Worm (Caenorhabditis elegans) whole organism, early embryonic: Measurements from ENCODE around the gene Y7A5A.1.

Experiments
- B0310.2 ChIP-seq: sonication (generic microtip); optimal IDR thresholded peaks from 2 replicates; lab custom pipeline; 2016; ENCODE audit warnings: mild to moderate bottlenecking, missing genetic modification characterization, missing compliant biosample characterization
- F13C5.2 ChIP-seq: sonication (generic microtip); optimal IDR thresholded peaks from 2 replicates; lab custom pipeline; 2017; ENCODE audit warnings: mild to moderate bottlenecking, missing genetic modification characterization, inconsistent platforms, missing compliant biosample characterization
- aly-1 ChIP-seq: sonication (generic microtip); optimal IDR thresholded peaks from 2 replicates; lab custom pipeline; 2016; ENCODE audit warnings: missing genetic modification characterization, missing compliant biosample characterization
- ama-1 ChIP-seq: fragments of 150-350 bp; optimal IDR thresholded peaks from 2 replicates; lab custom pipeline; 2014
- ceh-13 ChIP-seq: fragments of 200-800 bp; sonication (Bioruptor generic); optimal IDR thresholded peaks from 2 replicates; lab custom pipeline; 2018; ENCODE audit warnings: mild to moderate bottlenecking, missing genetic modification characterization, missing compliant biosample characterization
- ceh-36 ChIP-seq: sonication (generic microtip); optimal IDR thresholded peaks from 2 replicates; lab custom pipeline; 2016; ENCODE audit warnings: missing genetic modification characterization, inconsistent platforms, missing compliant biosample characterization
- ets-7 ChIP-seq: sonication (generic microtip); optimal IDR thresholded peaks from 2 replicates; lab custom pipeline; 2016; ENCODE audit warnings: missing genotype, missing genetic modification characterization, missing compliant biosample characterization
- flt-1 ChIP-seq: fragments of 200-800 bp; sonication (Bioruptor generic); IDR thresholded peaks from 2 replicates; pipeline ENCODE4 v1.3.6; 2022; ENCODE audit warnings: missing genetic modification characterization, missing compliant biosample characterization
- hmbx-1 ChIP-seq: sonication (generic microtip); optimal IDR thresholded peaks from 2 replicates; lab custom pipeline; 2016; ENCODE audit warnings: mild to moderate bottlenecking, missing genetic modification characterization, missing compliant biosample characterization
- hmg-4 ChIP-seq: fragments of 200-800 bp; sonication (Bioruptor generic); optimal IDR thresholded peaks from 2 replicates; lab custom pipeline; 2018; ENCODE audit warnings: mild to moderate bottlenecking, missing genetic modification characterization, missing compliant biosample characterization
- hnd-1 ChIP-seq: sonication (generic microtip); optimal IDR thresholded peaks from 2 replicates; lab custom pipeline; 2016; ENCODE audit warnings: missing genetic modification characterization, missing compliant biosample characterization
- pes-1 ChIP-seq: fragments of 200-800 bp; sonication (Bioruptor generic); IDR thresholded peaks from 2 replicates; pipeline ENCODE4 v1.3.6; 2022; ENCODE audit warnings: missing genetic modification reagents, missing genetic modification characterization, missing compliant biosample characterization
- scrt-1 ChIP-seq: fragments of 200-800 bp; sonication (Bioruptor generic); IDR thresholded peaks from 2 replicates; pipeline ENCODE4 v1.3.6; 2022; ENCODE audit warnings: missing genetic modification characterization, missing compliant biosample characterization
- sea-1 ChIP-seq: fragments of 200-800 bp; sonication (Bioruptor generic); conservative IDR thresholded peaks from 2 replicates; pipeline ENCODE4 v1.3.6; 2022; ENCODE audit warnings: missing genetic modification characterization, missing compliant biosample characterization
- tbx-11 ChIP-seq: fragments of 200-800 bp; sonication (Bioruptor generic); IDR thresholded peaks from 2 replicates; pipeline ENCODE4 v1.3.6; 2022; ENCODE audit warnings: missing genetic modification characterization, missing compliant biosample characterization
- tbx-37 ChIP-seq: fragments of 200-800 bp; sonication (Bioruptor generic); conservative IDR thresholded peaks from 2 replicates; pipeline ENCODE4 v1.3.6; 2022; ENCODE audit warnings: missing genetic modification reagents, missing genetic modification characterization, missing compliant biosample characterization
- tra-4 ChIP-seq: sonication (generic microtip); optimal IDR thresholded peaks from 2 replicates; lab custom pipeline; 2017; ENCODE audit warnings: missing genetic modification characterization, missing compliant biosample characterization

Gene Y7A5A.1

DNA sequence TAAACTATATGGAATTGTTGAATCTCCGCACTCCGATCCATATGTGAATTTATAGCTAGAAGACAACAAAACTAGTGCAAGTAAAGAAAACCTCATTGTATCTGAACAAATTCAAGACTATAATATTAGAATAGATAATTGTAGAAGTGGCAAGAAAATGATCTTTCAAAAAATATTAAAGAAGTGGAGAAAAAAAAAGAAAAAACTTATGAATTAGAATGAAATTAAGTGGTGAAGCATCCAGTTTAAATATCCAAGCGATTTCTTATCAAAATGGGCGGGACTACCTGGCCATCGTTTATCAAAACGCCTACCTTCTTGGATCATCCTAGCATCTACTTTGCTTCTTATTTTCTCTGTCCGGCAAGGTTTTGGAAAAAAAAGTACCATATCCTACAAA, 14.1 kb downstream of the Y7A5A.1 start, which contains the start of gene wrt-4:
TSS of gene wrt-4 (minus strand) at position 101 of the 400 bp plus-strand sequence.
- no peak for TF ChIP-seq F13C5.2 (tag; lab: Kevin White, UChicago)
- no peak for TF ChIP-seq ceh-13 (GFP tag; lab: Kevin White, UChicago)
- TF ChIP-seq tra-4 (tag; lab: Kevin White, UChicago), result no peak

ce11 chrX:15751245-15751644, 20.0 kb downstream of the Y7A5A.1 start:
- TF ChIP-seq tbx-11 (GFP tag; lab: Robert Waterston, UW) (no peak), ceh-13 (GFP tag; lab: Kevin White, UChicago) (no peak), hnd-1 (no peak), hmg-4 (GFP tag; lab: Kevin White, UChicago) (no peak), ets-7 (tag; lab: Kevin White, UChicago) (no peak), B0310.2 (tag; lab: Kevin White, UChicago) (no peak), sea-1 (GFP tag; lab: Robert Waterston, UW) (no peak)

- no peak for TF ChIP-seq ama-1 (lab: Kevin White, UChicago)
- TF ChIP-seq aly-1 (tag; lab: Kevin White, UChicago), result no peak
Measured at ce11 chrX:15747814-15748213, 23.5 kb downstream of the Y7A5A.1 start.

ce11 chrX:15746705-15747104, 24.6 kb downstream of the Y7A5A.1 start, which contains the start of gene srxa-9:
srxa-9 (plus strand) TSS chrX:15747005.
- TF ChIP-seq sea-1 (GFP tag; lab: Robert Waterston, UW) (no peak), aly-1 (tag; lab: Kevin White, UChicago) (no peak), ama-1 (lab: Kevin White, UChicago) (no peak), hnd-1 (no peak), ets-7 (tag; lab: Kevin White, UChicago) (no peak), pes-1 (GFP tag; lab: Robert Waterston, UW) (no peak), F13C5.2 (tag; lab: Kevin White, UChicago) (no peak), flt-1 (GFP tag; lab: Robert Waterston, UW) (no peak), hmbx-1 (tag; lab: Kevin White, UChicago) (no peak), scrt-1 (GFP tag; lab: Robert Waterston, UW) (no peak), B0310.2 (tag; lab: Kevin White, UChicago) (no peak), tbx-37 (GFP tag; lab: Robert Waterston, UW) (no peak), tbx-11 (GFP tag; lab: Robert Waterston, UW) (no peak), hmg-4 (GFP tag; lab: Kevin White, UChicago) (no peak), ceh-13 (GFP tag; lab: Kevin White, UChicago) (no peak), ceh-36 (no peak), tra-4 (tag; lab: Kevin White, UChicago) (no peak)

DNA sequence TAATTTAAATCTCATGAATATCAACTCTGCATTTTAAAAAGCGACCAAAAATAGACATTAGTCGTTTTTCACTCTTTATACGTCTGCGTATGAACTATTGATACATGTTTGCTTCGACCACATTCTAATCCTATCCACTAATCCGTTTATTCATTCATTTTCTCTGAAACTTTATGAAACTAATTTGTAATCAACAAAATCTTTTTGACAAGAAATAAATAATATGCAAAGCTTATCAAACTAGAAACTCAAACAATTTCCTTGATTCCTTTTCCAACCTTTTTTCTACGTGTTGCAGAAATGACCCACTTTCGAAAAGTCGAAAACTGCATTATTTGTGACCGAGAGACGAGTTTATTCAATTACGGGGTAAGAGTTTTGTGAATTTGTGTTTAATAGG, 29.0 kb downstream of the Y7A5A.1 start, which contains the start of gene nhr-255:
TSS of gene nhr-255 (plus strand) at position 301 of the 400 bp plus-strand sequence.
- TF ChIP-seq aly-1 (tag; lab: Kevin White, UChicago), result no peak
- no peak for TF ChIP-seq sea-1 (GFP tag; lab: Robert Waterston, UW)
- no peak for TF ChIP-seq scrt-1 (GFP tag; lab: Robert Waterston, UW)
- no peak for TF ChIP-seq pes-1 (GFP tag; lab: Robert Waterston, UW)
- no peak for TF ChIP-seq tbx-11 (GFP tag; lab: Robert Waterston, UW)
- TF ChIP-seq hnd-1, result no peak
- no peak for TF ChIP-seq ets-7 (tag; lab: Kevin White, UChicago)
- no peak for TF ChIP-seq F13C5.2 (tag; lab: Kevin White, UChicago)
- no peak for TF ChIP-seq tra-4 (tag; lab: Kevin White, UChicago)
- no peak for TF ChIP-seq tbx-37 (GFP tag; lab: Robert Waterston, UW)
- no peak for TF ChIP-seq ama-1 (lab: Kevin White, UChicago)
- TF ChIP-seq ceh-13 (GFP tag; lab: Kevin White, UChicago), result no peak
- TF ChIP-seq hmbx-1 (tag; lab: Kevin White, UChicago), result no peak

DNA sequence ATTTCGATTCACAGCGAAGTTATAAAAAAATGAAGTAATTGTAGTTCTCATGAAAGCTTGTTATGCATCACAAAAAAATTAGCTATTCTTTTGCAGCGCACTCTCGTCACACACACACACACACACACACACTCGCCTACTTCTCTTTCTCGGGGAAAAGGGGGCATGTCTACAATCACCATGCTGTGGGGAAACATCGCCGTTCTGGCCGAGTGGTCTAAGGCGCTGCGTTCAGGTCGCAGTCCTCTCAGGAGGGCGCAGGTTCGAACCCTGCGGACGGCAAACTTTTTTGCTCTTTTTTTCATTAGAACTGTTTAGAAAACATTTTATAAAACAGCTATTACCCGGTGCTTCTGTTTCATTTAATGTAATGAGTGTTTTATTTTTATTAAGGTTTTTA, 29.4 kb downstream of the Y7A5A.1 start:
- TF ChIP-seq tbx-11 (GFP tag; lab: Robert Waterston, UW) (peak; percentile 95), ceh-13 (GFP tag; lab: Kevin White, UChicago) (peak; percentile 81), sea-1 (GFP tag; lab: Robert Waterston, UW) (peak; percentile 96), ama-1 (lab: Kevin White, UChicago) (no peak), F13C5.2 (tag; lab: Kevin White, UChicago) (peak; percentile 93), ets-7 (tag; lab: Kevin White, UChicago) (peak; percentile 63), flt-1 (GFP tag; lab: Robert Waterston, UW) (peak; percentile 92), ceh-36 (peak; percentile 87), tra-4 (tag; lab: Kevin White, UChicago) (no peak), tbx-37 (GFP tag; lab: Robert Waterston, UW) (peak; percentile 91), hmg-4 (GFP tag; lab: Kevin White, UChicago) (peak; percentile 95), pes-1 (GFP tag; lab: Robert Waterston, UW) (peak; percentile 96), hmbx-1 (tag; lab: Kevin White, UChicago) (peak; percentile 59), aly-1 (tag; lab: Kevin White, UChicago) (peak; percentile 89), hnd-1 (peak; percentile 78), B0310.2 (tag; lab: Kevin White, UChicago) (peak; percentile 87), scrt-1 (GFP tag; lab: Robert Waterston, UW) (peak; percentile 96)

DNA sequence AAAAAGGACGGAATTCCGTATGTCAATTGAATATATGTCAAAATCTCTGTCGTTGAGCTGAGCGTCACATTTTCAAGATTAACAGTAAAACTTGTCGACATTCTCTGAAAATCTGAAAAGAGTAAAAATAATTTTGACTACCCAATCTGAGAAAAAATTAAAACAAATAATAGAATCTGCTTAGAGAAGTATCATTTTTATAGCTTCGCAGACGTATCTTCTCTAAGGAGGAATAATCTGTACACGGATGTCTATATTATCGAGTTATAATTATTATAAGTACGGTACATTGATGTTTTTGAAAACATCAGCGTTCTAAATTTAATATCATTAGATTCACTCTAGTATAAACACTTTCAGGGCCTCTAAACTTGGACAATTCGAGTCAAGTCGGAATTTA, 30.8 kb downstream of the Y7A5A.1 start, which contains the start of gene srg-64:
TSS of gene srg-64 (minus strand) at position 101 of the 400 bp plus-strand sequence.
- TF ChIP-seq B0310.2 (tag; lab: Kevin White, UChicago) (no peak), flt-1 (GFP tag; lab: Robert Waterston, UW) (no peak), scrt-1 (GFP tag; lab: Robert Waterston, UW) (no peak), aly-1 (tag; lab: Kevin White, UChicago) (no peak), hmbx-1 (tag; lab: Kevin White, UChicago) (no peak), ets-7 (tag; lab: Kevin White, UChicago) (no peak), pes-1 (GFP tag; lab: Robert Waterston, UW) (no peak), tbx-37 (GFP tag; lab: Robert Waterston, UW) (no peak), ceh-36 (no peak)
